Fruit fly (Drosophila melanogaster) whole organism, embryonic: Measurements from ENCODE around the gene JMJD4.

Experiments used
- Abd-B ChIP-seq: fragments of 200-800 bp; sonication (Bioruptor generic); optimal IDR thresholded peaks from 2 replicates; lab custom pipeline; 2018; ENCODE audit warnings: missing biosample characterization, mild to moderate bottlenecking, missing genetic modification characterization, moderate library complexity
- Adf1 ChIP-seq: fragments of 200-800 bp; sonication (Bioruptor generic); IDR thresholded peaks from 2 replicates; pipeline ENCODE4 v1.3.6; 2022; ENCODE audit warnings: missing biosample characterization, missing genetic modification characterization
- BtbVII ChIP-seq: fragments of 200-800 bp; sonication (Bioruptor generic); optimal IDR thresholded peaks from 3 replicates; lab custom pipeline; 2017; ENCODE audit warnings: missing biosample characterization, mild to moderate bottlenecking, missing genetic modification characterization
- CG10366 ChIP-seq: fragments of 200-800 bp; sonication (Bioruptor generic); IDR thresholded peaks from 2 replicates; pipeline ENCODE4 v1.3.6; 2022; ENCODE audit warnings: missing biosample characterization, missing genetic modification characterization
- CG10462 ChIP-seq: fragments of 200-800 bp; sonication (Bioruptor generic); optimal IDR thresholded peaks from 2 replicates; lab custom pipeline; 2016; ENCODE audit warnings: missing biosample characterization, missing genetic modification characterization
- CG10654 ChIP-seq: fragments of 200-800 bp; sonication (Bioruptor generic); optimal IDR thresholded peaks from 2 replicates; lab custom pipeline; 2016; ENCODE audit warnings: missing biosample characterization, missing genetic modification characterization
- CG12236 ChIP-seq: fragments of 200-800 bp; sonication (Bioruptor generic); optimal IDR thresholded peaks from 2 replicates; lab custom pipeline; 2016; ENCODE audit warnings: missing biosample characterization, missing genetic modification characterization
- CG14441 ChIP-seq: fragments of 200-800 bp; sonication (Bioruptor generic); IDR thresholded peaks from 2 replicates; pipeline ENCODE4 v1.3.6; 2022; ENCODE audit warnings: missing biosample characterization, missing genetic modification characterization
- CG15269 ChIP-seq: fragments of 200-800 bp; sonication (Bioruptor generic); optimal IDR thresholded peaks from 2 replicates; lab custom pipeline; 2018; ENCODE audit warnings: missing biosample characterization, mild to moderate bottlenecking, missing genetic modification characterization, moderate library complexity
- CG17612 ChIP-seq: fragments of 200-800 bp; sonication (Bioruptor generic); IDR thresholded peaks from 2 replicates; pipeline ENCODE4 v1.3.6; 2022; ENCODE audit warnings: missing biosample characterization, missing genetic modification characterization
- CG17829 ChIP-seq: fragments of 200-800 bp; optimal IDR thresholded peaks from 2 replicates; lab custom pipeline; 2019; ENCODE audit warnings: missing biosample characterization, mild to moderate bottlenecking, missing genetic modification characterization, moderate library complexity
- CG1832 ChIP-seq: fragments of 200-800 bp; sonication (Bioruptor generic); optimal IDR thresholded peaks from 2 replicates; lab custom pipeline; 2017; ENCODE audit warnings: missing biosample characterization, mild to moderate bottlenecking, missing genetic modification characterization, inconsistent platforms
- CG18599 ChIP-seq: fragments of 200-800 bp; sonication (Bioruptor generic); optimal IDR thresholded peaks from 3 replicates; lab custom pipeline; 2017; ENCODE audit warnings: missing biosample characterization, missing genetic modification characterization, mild to moderate bottlenecking, moderate library complexity, missing genetic modification reagents
- CG2120 ChIP-seq: fragments of 200-800 bp; sonication (Bioruptor generic); optimal IDR thresholded peaks from 3 replicates; lab custom pipeline; 2016; ENCODE audit warnings: missing biosample characterization, missing genetic modification characterization
- CG4424 ChIP-seq: fragments of 200-800 bp; sonication (Bioruptor generic); optimal IDR thresholded peaks from 3 replicates; lab custom pipeline; 2016; ENCODE audit warnings: missing biosample characterization, missing genetic modification characterization
- CG4730 ChIP-seq: fragments of 200-800 bp; sonication (Bioruptor generic); IDR thresholded peaks from 2 replicates; pipeline ENCODE4 v1.3.6; 2022; ENCODE audit warnings: missing biosample characterization, missing genetic modification characterization
- CG5180 ChIP-seq: fragments of 200-800 bp; sonication (Bioruptor generic); optimal IDR thresholded peaks from 3 replicates; lab custom pipeline; 2017; ENCODE audit warnings: missing biosample characterization, missing genetic modification characterization, mild to moderate bottlenecking, moderate library complexity, missing genetic modification reagents
- CG7987 ChIP-seq: fragments of 200-800 bp; sonication (Bioruptor generic); optimal IDR thresholded peaks from 2 replicates; lab custom pipeline; 2018; ENCODE audit warnings: missing biosample characterization, mild to moderate bottlenecking, missing genetic modification characterization, moderate library complexity
- CG8359 ChIP-seq: fragments of 200-800 bp; sonication (Bioruptor generic); optimal IDR thresholded peaks from 2 replicates; lab custom pipeline; 2017; ENCODE audit warnings: missing biosample characterization, mild to moderate bottlenecking, missing genetic modification characterization, borderline replicate concordance
- CG8388 ChIP-seq: fragments of 200-800 bp; sonication (Bioruptor generic); optimal IDR thresholded peaks from 2 replicates; lab custom pipeline; 2019; ENCODE audit warnings: missing biosample characterization, mild to moderate bottlenecking, missing genetic modification characterization, moderate library complexity
- CG8924 ChIP-seq: fragments of 200-800 bp; optimal IDR thresholded peaks from 3 replicates; lab custom pipeline; 2019; ENCODE audit warnings: missing biosample characterization, mild to moderate bottlenecking, missing genetic modification characterization, moderate library complexity
- CoRest ChIP-seq: fragments of 200-800 bp; sonication (Bioruptor generic); optimal IDR thresholded peaks from 3 replicates; lab custom pipeline; 2018; ENCODE audit warnings: missing biosample characterization, mild to moderate bottlenecking, missing genetic modification characterization, moderate library complexity
- HLH3B ChIP-seq: fragments of 200-800 bp; sonication (Bioruptor generic); IDR thresholded peaks from 2 replicates; pipeline ENCODE4 v1.3.6; 2022; ENCODE audit warnings: missing biosample characterization, missing genetic modification characterization
- Hey ChIP-seq: fragments of 200-800 bp; sonication (Bioruptor generic); optimal IDR thresholded peaks from 3 replicates; lab custom pipeline; 2018; ENCODE audit warnings: missing biosample characterization, mild to moderate bottlenecking, missing genetic modification characterization
- MTF-1 ChIP-seq: fragments of 200-800 bp; sonication (Bioruptor generic); optimal IDR thresholded peaks from 2 replicates; lab custom pipeline; 2018; ENCODE audit warnings: missing biosample characterization, mild to moderate bottlenecking, missing genetic modification characterization, borderline replicate concordance
- Med ChIP-seq: fragments of 200-800 bp; sonication (Bioruptor generic); peaks from one replicate; lab custom pipeline; 2016; ENCODE audit warnings: missing biosample characterization, missing genetic modification characterization, mild to moderate bottlenecking, inconsistent platforms, moderate library complexity
- NC2β ChIP-seq: fragments of 200-800 bp; sonication (Bioruptor generic); optimal IDR thresholded peaks from 2 replicates; lab custom pipeline; 2016; ENCODE audit warnings: missing biosample characterization, missing genetic modification characterization
- Nf-YC ChIP-seq: fragments of 200-800 bp; optimal IDR thresholded peaks from 3 replicates; lab custom pipeline; 2019; ENCODE audit warnings: missing biosample characterization, mild to moderate bottlenecking, missing genetic modification characterization, moderate library complexity
- Oaz ChIP-seq: fragments of 200-800 bp; sonication (Bioruptor generic); IDR thresholded peaks from 2 replicates; pipeline ENCODE4 v1.3.6; 2022; ENCODE audit warnings: missing biosample characterization, missing genetic modification characterization
- Stat92E ChIP-seq, 3 experiments: fragments of >200 bp in 2 of 3; fragments of 200-800 bp in 1 of 3; sonication (Bioruptor generic) in 1 of 3; optimal IDR thresholded peaks; 2 replicates each; lab custom pipeline; 2017 to 2019; ENCODE audit warnings: missing biosample characterization in 3 of 3, missing genetic modification characterization in 3 of 3, mild to moderate bottlenecking in 1 of 3, moderate library complexity in 1 of 3
- TFAM ChIP-seq: fragments of 200-800 bp; sonication (Bioruptor generic); optimal IDR thresholded peaks from 2 replicates; lab custom pipeline; 2017; ENCODE audit warnings: missing biosample characterization, missing genetic modification characterization, inconsistent platforms
- Usf ChIP-seq: fragments of 200-800 bp; sonication (Bioruptor generic); optimal IDR thresholded peaks from 2 replicates; lab custom pipeline; 2017; ENCODE audit warnings: missing genotype, missing biosample characterization, missing genetic modification characterization
- Vsx1 ChIP-seq: fragments of 200-800 bp; sonication (Bioruptor generic); optimal IDR thresholded peaks from 2 replicates; lab custom pipeline; 2017; ENCODE audit warnings: missing biosample characterization, mild to moderate bottlenecking, missing genetic modification characterization, missing genetic modification reagents
- bowl ChIP-seq: fragments of 200-800 bp; sonication (Bioruptor generic); IDR thresholded peaks from 2 replicates; pipeline ENCODE4 v1.3.6; 2022; ENCODE audit warnings: missing biosample characterization, missing genetic modification characterization
- cato ChIP-seq: fragments of 200-800 bp; sonication (Bioruptor generic); optimal IDR thresholded peaks from 2 replicates; lab custom pipeline; 2016; ENCODE audit warnings: missing biosample characterization, missing genetic modification characterization, borderline replicate concordance
- caup ChIP-seq: fragments of 200-800 bp; sonication (Bioruptor generic); optimal IDR thresholded peaks from 3 replicates; lab custom pipeline; 2017; ENCODE audit warnings: missing biosample characterization, mild to moderate bottlenecking, missing genetic modification characterization, moderate library complexity; ENCODE audit not compliant: severe bottlenecking
- cg ChIP-seq: fragments of 200-800 bp; sonication (Bioruptor generic); optimal IDR thresholded peaks from 3 replicates; lab custom pipeline; 2019; ENCODE audit warnings: missing biosample characterization, mild to moderate bottlenecking, missing genetic modification characterization, moderate library complexity
- chif ChIP-seq, 2 experiments: fragments of 200-800 bp; sonication (Bioruptor generic); optimal IDR thresholded peaks; 3 replicates each; lab custom pipeline; 2016; ENCODE audit warnings: missing biosample characterization in 2 of 2, missing genetic modification characterization in 2 of 2
- exex ChIP-seq: fragments of 200-800 bp; sonication (Bioruptor generic); optimal IDR thresholded peaks from 4 replicates; lab custom pipeline; 2018; ENCODE audit warnings: missing biosample characterization, mild to moderate bottlenecking, missing genetic modification characterization, moderate library complexity
- grn ChIP-seq: fragments of 200-800 bp; sonication (Bioruptor generic); optimal IDR thresholded peaks from 3 replicates; lab custom pipeline; 2017; ENCODE audit warnings: missing biosample characterization, missing genetic modification characterization
- gsb-n ChIP-seq: fragments of 200-800 bp; sonication (Bioruptor generic); optimal IDR thresholded peaks from 3 replicates; lab custom pipeline; 2018; ENCODE audit warnings: missing biosample characterization, mild to moderate bottlenecking, missing genetic modification characterization
- pfk ChIP-seq: fragments of 200-800 bp; sonication (Bioruptor generic); optimal IDR thresholded peaks from 2 replicates; lab custom pipeline; 2018; ENCODE audit warnings: missing biosample characterization, mild to moderate bottlenecking, missing genetic modification characterization, moderate library complexity
- ranshi ChIP-seq: fragments of 200-800 bp; sonication (Bioruptor generic); IDR thresholded peaks from 2 replicates; pipeline ENCODE4 v1.3.6; 2022; ENCODE audit warnings: missing biosample characterization, missing genetic modification characterization
- salm ChIP-seq: fragments of 200-800 bp; sonication (Bioruptor generic); optimal IDR thresholded peaks from 2 replicates; lab custom pipeline; 2018; ENCODE audit warnings: missing biosample characterization, mild to moderate bottlenecking, missing genetic modification characterization
- stc ChIP-seq: fragments of 200-800 bp; sonication (Bioruptor generic); IDR thresholded peaks from 2 replicates; pipeline ENCODE4 v1.3.6; 2022; ENCODE audit warnings: missing biosample characterization, missing genetic modification characterization
- tll ChIP-seq, 2 experiments: fragments of 200-800 bp in 1 of 2; fragments of >200 bp in 1 of 2; sonication (Bioruptor generic) in 1 of 2; optimal IDR thresholded peaks; 2 replicates each; lab custom pipeline; 2017 to 2019; ENCODE audit warnings: missing biosample characterization in 2 of 2, missing genetic modification characterization in 2 of 2, mild to moderate bottlenecking in 1 of 2, moderate library complexity in 1 of 2
- toy ChIP-seq: fragments of 200-800 bp; sonication (Bioruptor generic); IDR thresholded peaks from 2 replicates; pipeline ENCODE4 v1.3.6; 2022; ENCODE audit warnings: missing biosample characterization, missing genetic modification characterization
- usp ChIP-seq: fragments of >200 bp; optimal IDR thresholded peaks from 2 replicates; lab custom pipeline; 2017; ENCODE audit warnings: missing biosample characterization, missing genetic modification characterization
- zen ChIP-seq: fragments of 200-800 bp; sonication (Bioruptor generic); optimal IDR thresholded peaks from 3 replicates; lab custom pipeline; 2018; ENCODE audit warnings: missing biosample characterization, mild to moderate bottlenecking, missing genetic modification characterization, moderate library complexity

The JMJD4 gene

dm6 chr2L:18147511-18148072, 11.5 kb downstream of the JMJD4 start (continued):
- TF ChIP-seq CG2120: no peak
- TF ChIP-seq tll (GFP tag; optimal IDR thresholded peaks at IDR 0.05; lab: Kevin White, UChicago): no peak
- TF ChIP-seq grn (GFP tag; lab: Kevin White, UChicago): peak; percentile 97
- no peak for TF ChIP-seq Abd-B (GFP tag; lab: Kevin White, UChicago)
- TF ChIP-seq CG1832 (GFP tag; lab: Kevin White, UChicago): no peak
- TF ChIP-seq bowl: no peak
- TF ChIP-seq CG18599 (GFP tag; lab: Kevin White, UChicago): peak; percentile 17
- TF ChIP-seq Vsx1 (GFP tag; lab: Kevin White, UChicago): peak; percentile 49
- TF ChIP-seq CG7987 (GFP tag; lab: Kevin White, UChicago): peak; percentile 35
- TF ChIP-seq MTF-1 (GFP tag; lab: Kevin White, UChicago): no peak
- no peak for TF ChIP-seq chif (GFP tag; optimal IDR thresholded peaks at IDR 0.05; lab: Kevin White, UChicago)
- no peak for TF ChIP-seq CG5180 (GFP tag; lab: Kevin White, UChicago)
- peak in 1 of 3 experiments; percentile 72 for TF ChIP-seq Stat92E (GFP tag; optimal IDR thresholded peaks at IDR 0.05; lab: Kevin White, UChicago)
- peak; percentile 37 for TF ChIP-seq Med
- no peak for TF ChIP-seq Usf (GFP tag; lab: Kevin White, UChicago)
- no peak for TF ChIP-seq CG4424 (GFP tag; lab: Kevin White, UChicago)
- no peak for TF ChIP-seq CG10654
- no peak for TF ChIP-seq CG10366 (GFP tag; lab: Robert Waterston, UW)
- no peak for TF ChIP-seq cato (GFP tag; lab: Kevin White, UChicago)
- peak; percentile 43 for TF ChIP-seq caup (GFP tag; lab: Kevin White, UChicago)
- TF ChIP-seq exex (tag; lab: Kevin White, UChicago): peak; percentile 95
- TF ChIP-seq BtbVII: peak; percentile 9
- no peak for TF ChIP-seq NC2β (GFP tag; lab: Kevin White, UChicago)
- no peak for TF ChIP-seq CG8359
- TF ChIP-seq Hey (tag; lab: Kevin White, UChicago): peak; percentile 56
- no peak for TF ChIP-seq toy (GFP tag; lab: Robert Waterston, UW)
- TF ChIP-seq CG15269 (tag; lab: Kevin White, UChicago): no peak
- TF ChIP-seq Oaz (GFP tag; lab: Robert Waterston, UW): no peak
- TF ChIP-seq CG10462 (GFP tag; lab: Kevin White, UChicago): no peak
- peak; percentile 21; the same call in 1 of the 2 replicates for TF ChIP-seq Adf1 (GFP tag; lab: Robert Waterston, UW)
- TF ChIP-seq salm: peak; percentile 0
- TF ChIP-seq CG8924 (tag; lab: Kevin White, UChicago): peak; percentile 34
- TF ChIP-seq ranshi: no peak
- TF ChIP-seq Nf-YC (tag; lab: Kevin White, UChicago): no peak
- no peak for TF ChIP-seq CG17612 (GFP tag; lab: Robert Waterston, UW)
- TF ChIP-seq TFAM: no peak
- TF ChIP-seq CG4730 (GFP tag; lab: Robert Waterston, UW): no peak
- TF ChIP-seq CG14441: 0 out of 2 replicates have a peak, but pooled peaks have one; percentile 23
- TF ChIP-seq stc (GFP tag; lab: Robert Waterston, UW): no peak
- TF ChIP-seq CG17829 (tag; lab: Kevin White, UChicago): no peak
- TF ChIP-seq gsb-n (tag; lab: Kevin White, UChicago): no peak
- TF ChIP-seq usp (GFP tag; lab: Kevin White, UChicago): no peak
- no peak for TF ChIP-seq CG12236
- TF ChIP-seq HLH3B: no peak
- no peak for TF ChIP-seq CG8388 (GFP tag; lab: Kevin White, UChicago)
- peak; percentile 48 for TF ChIP-seq pfk
- TF ChIP-seq CoRest (tag; lab: Kevin White, UChicago): no peak
- TF ChIP-seq cg (GFP tag; lab: Kevin White, UChicago): peak; percentile 16
- no peak for TF ChIP-seq zen (tag; lab: Kevin White, UChicago)
